Fruit fly (Drosophila melanogaster): ENCODE measurements around the gene CG6693.

Gene CG6693

dm6 chr3R:11197389-11197716, 24.1 kb downstream of the CG6693 start, which contains the start of gene cu:
Gene cu, plus strand, starts transcription at chr3R:11197592.
- TF ChIP-seq esn (GFP tag; optimal IDR thresholded peaks at IDR 0.05) (no peak), CG6808 (GFP tag; optimal IDR thresholded peaks at IDR 0.05) (no peak)

- TF ChIP-seq lz (GFP tag; optimal IDR thresholded peaks at IDR 0.05): peak; percentile 97
- peak; percentile 95 for TF ChIP-seq CG31627 (GFP tag; optimal IDR thresholded peaks at IDR 0.05)
- TF ChIP-seq CG10669 (GFP tag; optimal IDR thresholded peaks at IDR 0.05): peak; percentile 96
- TF ChIP-seq Hr38 (GFP tag; optimal IDR thresholded peaks at IDR 0.05): no peak
- peak; percentile 99 for TF ChIP-seq topi (GFP tag; optimal IDR thresholded peaks at IDR 0.05)
- peak; percentile 98 for TF ChIP-seq CG11294 (GFP tag; IDR thresholded peaks at IDR 0.05)
- peak; percentile 92 for TF ChIP-seq Hr39 (GFP tag; optimal IDR thresholded peaks at IDR 0.05)
- TF ChIP-seq ss (GFP tag; optimal IDR thresholded peaks at IDR 0.05): peak in 1 of 2 experiments; percentile 99
- peak; percentile 87 to 98 for TF ChIP-seq salr (GFP tag; optimal IDR thresholded peaks at IDR 0.05)
- TF ChIP-seq dsx (GFP tag; optimal IDR thresholded peaks at IDR 0.05; ENCODE audit: poor library complexity, severe bottlenecking): peak; percentile 90
- peak; percentile 95 for TF ChIP-seq CG3032 (tag; optimal IDR thresholded peaks at IDR 0.05)
- TF ChIP-seq net (GFP tag; optimal IDR thresholded peaks at IDR 0.05): peak; percentile 96
- peak; percentile 100 for TF ChIP-seq CG4318 (GFP tag; optimal IDR thresholded peaks at IDR 0.05)
- TF ChIP-seq CG15336 (GFP tag; IDR thresholded peaks at IDR 0.05): peak; percentile 99
- peak; percentile 98 for TF ChIP-seq Lpt (GFP tag; optimal IDR thresholded peaks at IDR 0.05)
- TF ChIP-seq vri (GFP tag; optimal IDR thresholded peaks at IDR 0.05): peak; percentile 80
- TF ChIP-seq acj6 (GFP tag; optimal IDR thresholded peaks at IDR 0.05): peak; percentile 97
- TF ChIP-seq Sox15 (GFP tag; optimal IDR thresholded peaks at IDR 0.05): peak; percentile 95
- peak; percentile 97 for TF ChIP-seq CG16779 (tag; optimal IDR thresholded peaks at IDR 0.05)
- peak; percentile 98 for TF ChIP-seq eg (GFP tag; IDR thresholded peaks at IDR 0.05)
- TF ChIP-seq Eip75B (GFP tag; optimal IDR thresholded peaks at IDR 0.05): peak; percentile 97
- peak; percentile 97 for TF ChIP-seq dac (GFP tag; optimal IDR thresholded peaks at IDR 0.05)
- TF ChIP-seq CG6276 (GFP tag; optimal IDR thresholded peaks at IDR 0.05): peak; percentile 99
- TF ChIP-seq CG6792 (GFP tag; optimal IDR thresholded peaks at IDR 0.05): peak; percentile 96
- TF ChIP-seq cyc (GFP tag; optimal IDR thresholded peaks at IDR 0.05): peak; percentile 96
- peak; percentile 89 for TF ChIP-seq CG1621 (tag; optimal IDR thresholded peaks at IDR 0.05)
- TF ChIP-seq spab (GFP tag; optimal IDR thresholded peaks at IDR 0.05): peak; percentile 98
- TF ChIP-seq CG9139 (GFP tag; optimal IDR thresholded peaks at IDR 0.05): peak; percentile 99
- TF ChIP-seq Sox14 (GFP tag; optimal IDR thresholded peaks at IDR 0.05): peak; percentile 96
- peak; percentile 96 for TF ChIP-seq CG11902 (GFP tag; optimal IDR thresholded peaks at IDR 0.05)
- TF ChIP-seq Gug (GFP tag; IDR thresholded peaks at IDR 0.05): peak; percentile 99
- TF ChIP-seq fkh (GFP tag; optimal IDR thresholded peaks at IDR 0.05): peak; percentile 73
- TF ChIP-seq CG6808 (GFP tag; optimal IDR thresholded peaks at IDR 0.05): peak; percentile 97
- peak; percentile 99 for TF ChIP-seq esn (GFP tag; optimal IDR thresholded peaks at IDR 0.05)
- peak; percentile 97 for TF ChIP-seq fd59A (GFP tag; optimal IDR thresholded peaks at IDR 0.05)
- peak; percentile 98 for TF ChIP-seq OdsH (GFP tag; optimal IDR thresholded peaks at IDR 0.05)
- TF ChIP-seq CG34406 (GFP tag; optimal IDR thresholded peaks at IDR 0.05): peak; percentile 99
- TF ChIP-seq fd85E (GFP tag; optimal IDR thresholded peaks at IDR 0.05): peak; percentile 79
- TF ChIP-seq CG8119 (GFP tag; IDR thresholded peaks at IDR 0.05): peak; percentile 100
- peak; percentile 93 for TF ChIP-seq CG7368 (GFP tag; optimal IDR thresholded peaks at IDR 0.05)
- TF ChIP-seq CG32006 (GFP tag; optimal IDR thresholded peaks at IDR 0.05): peak; percentile 100
- peak; percentile 97 for TF ChIP-seq Met (GFP tag; optimal IDR thresholded peaks at IDR 0.05)
- TF ChIP-seq CG6163 (GFP tag; IDR thresholded peaks at IDR 0.05): peak; percentile 97
- peak; percentile 98 for TF ChIP-seq Hr4 (GFP tag; optimal IDR thresholded peaks at IDR 0.05)
- TF ChIP-seq Ets96B (tag; optimal IDR thresholded peaks at IDR 0.05): peak; percentile 92
- TF ChIP-seq Ets21C (GFP tag; optimal IDR thresholded peaks at IDR 0.05): peak; percentile 86
- TF ChIP-seq CG6854 (GFP tag; optimal IDR thresholded peaks at IDR 0.05): peak; percentile 98
- peak; percentile 100 for TF ChIP-seq Blimp-1 (GFP tag; optimal IDR thresholded peaks at IDR 0.05)
These were observed 24.6 kb downstream of the CG6693 start for dm6 chr3R:11196648-11197388.
